Fruit fly (Drosophila melanogaster) whole organism, adult: ENCODE data around the gene beat-IIb.

Experiments used
- CG11617 ChIP-seq: fragments of 200-800 bp; sonication (Bioruptor generic); optimal IDR thresholded peaks from 2 replicates; lab custom pipeline; 2017; ENCODE audit warnings: mild to moderate bottlenecking, missing biosample characterization, missing genetic modification reagents, missing genetic modification characterization
- CG12768 ChIP-seq: fragments of 200-800 bp; sonication (Bioruptor generic); optimal IDR thresholded peaks from 2 replicates; lab custom pipeline; 2017; ENCODE audit warnings: missing biosample characterization, missing genetic modification characterization, mild to moderate bottlenecking, moderate library complexity, missing genetic modification reagents
- CG14711 ChIP-seq: fragments of 200-800 bp; sonication (Bioruptor generic); optimal IDR thresholded peaks from 2 replicates; lab custom pipeline; 2018; ENCODE audit warnings: missing biosample characterization, mild to moderate bottlenecking, missing genetic modification characterization, moderate library complexity
- CG1620 ChIP-seq: fragments of 200-800 bp; sonication (Bioruptor generic); optimal IDR thresholded peaks from 2 replicates; lab custom pipeline; 2016; ENCODE audit warnings: missing biosample characterization, missing genetic modification characterization
- CG33017 ChIP-seq: fragments of 200-800 bp; sonication (Bioruptor generic); optimal IDR thresholded peaks from 2 replicates; lab custom pipeline; 2018; ENCODE audit warnings: missing biosample characterization, mild to moderate bottlenecking, missing genetic modification characterization, moderate library complexity
- CG5204 ChIP-seq: fragments of 200-800 bp; sonication (Bioruptor generic); optimal IDR thresholded peaks from 2 replicates; lab custom pipeline; 2016; ENCODE audit warnings: missing biosample characterization, missing genetic modification characterization
- CG7045 ChIP-seq: fragments of 200-800 bp; sonication (Bioruptor generic); optimal IDR thresholded peaks from 2 replicates; lab custom pipeline; 2017; ENCODE audit warnings: missing biosample characterization, mild to moderate bottlenecking, missing genetic modification characterization
- CG7101 ChIP-seq: fragments of 200-800 bp; sonication (Bioruptor generic); optimal IDR thresholded peaks from 2 replicates; lab custom pipeline; 2018; ENCODE audit warnings: missing biosample characterization, mild to moderate bottlenecking, missing genetic modification characterization, moderate library complexity
- Clk ChIP-seq: fragments of 200-800 bp; sonication (Bioruptor generic); optimal IDR thresholded peaks from 2 replicates; lab custom pipeline; 2017; ENCODE audit warnings: missing biosample characterization, missing genetic modification characterization
- Crg-1 ChIP-seq: fragments of 200-800 bp; sonication (Bioruptor generic); optimal IDR thresholded peaks from 2 replicates; lab custom pipeline; 2016; ENCODE audit warnings: missing biosample characterization, missing genetic modification characterization
- Hr96 ChIP-seq: fragments of 200-800 bp; sonication (Bioruptor generic); optimal IDR thresholded peaks from 2 replicates; lab custom pipeline; 2016; ENCODE audit warnings: missing biosample characterization, missing genetic modification characterization
- Mnt ChIP-seq: fragments of 200-800 bp; sonication (Bioruptor generic); optimal IDR thresholded peaks from 2 replicates; lab custom pipeline; 2016; ENCODE audit warnings: missing biosample characterization, mild to moderate bottlenecking, missing genetic modification characterization
- bab1 ChIP-seq: fragments of 200-800 bp; sonication (Bioruptor generic); optimal IDR thresholded peaks from 3 replicates; lab custom pipeline; 2019; ENCODE audit warnings: missing biosample characterization, mild to moderate bottlenecking, missing genetic modification characterization, moderate library complexity
- cic ChIP-seq: fragments of 200-800 bp; sonication (Bioruptor generic); optimal IDR thresholded peaks from 2 replicates; lab custom pipeline; 2017; ENCODE audit warnings: missing biosample characterization, mild to moderate bottlenecking, missing genetic modification characterization, moderate library complexity
- cnc ChIP-seq, 2 experiments: fragments of >200 bp; optimal IDR thresholded peaks; 2 replicates each; lab custom pipeline; 2017
- kay ChIP-seq: fragments of 200-800 bp; sonication (Bioruptor generic); peaks from one replicate; lab custom pipeline; 2016; ENCODE audit warnings: missing biosample characterization, missing genetic modification characterization, borderline replicate concordance
- ovo ChIP-seq: fragments of 200-800 bp; sonication (Bioruptor generic); optimal IDR thresholded peaks from 2 replicates; lab custom pipeline; 2016; ENCODE audit warnings: missing biosample characterization, missing genetic modification characterization
- pad ChIP-seq: fragments of 200-800 bp; sonication (Bioruptor generic); optimal IDR thresholded peaks from 3 replicates; lab custom pipeline; 2017; ENCODE audit warnings: missing biosample characterization, missing genetic modification characterization, mild to moderate bottlenecking, moderate library complexity, missing genetic modification reagents
- tj ChIP-seq: fragments of 200-800 bp; sonication (Bioruptor generic); optimal IDR thresholded peaks from 3 replicates; lab custom pipeline; 2017; ENCODE audit warnings: missing biosample characterization, mild to moderate bottlenecking, missing genetic modification characterization, moderate library complexity
- toe ChIP-seq: fragments of 200-800 bp; sonication (Bioruptor generic); optimal IDR thresholded peaks from 2 replicates; lab custom pipeline; 2016; ENCODE audit warnings: missing biosample characterization, missing genetic modification characterization

beat-IIb gene

dm6 chr3R:17264949-17265348 is at the start of gene beat-IIb, which contains the start of gene CG44257:
TSS of gene beat-IIb (minus strand) at chr3R:17265049.
TSS of gene CG44257 (plus strand) at chr3R:17265278.
- no peak for TF ChIP-seq cnc (optimal IDR thresholded peaks at IDR 0.05; lab: Kevin White, UChicago)
- no peak for TF ChIP-seq Hr96
- no peak for TF ChIP-seq CG11617 (GFP tag; lab: Kevin White, UChicago)
- TF ChIP-seq CG7101 (tag; lab: Kevin White, UChicago), result no peak
- TF ChIP-seq bab1 (GFP tag; lab: Kevin White, UChicago), result no peak
- TF ChIP-seq CG5204 (GFP tag; lab: Kevin White, UChicago), result no peak
- TF ChIP-seq Mnt (GFP tag; lab: Kevin White, UChicago), result no peak
- no peak for TF ChIP-seq CG7045 (GFP tag; lab: Kevin White, UChicago)
- TF ChIP-seq CG12768 (GFP tag; lab: Kevin White, UChicago), result no peak
- no peak for TF ChIP-seq kay (GFP tag; lab: Kevin White, UChicago)
- no peak for TF ChIP-seq pad
- no peak for TF ChIP-seq Crg-1 (GFP tag; lab: Kevin White, UChicago)

- no peak for TF ChIP-seq Crg-1 (GFP tag; lab: Kevin White, UChicago)
- TF ChIP-seq tj, result no peak
- no peak for TF ChIP-seq CG5204 (GFP tag; lab: Kevin White, UChicago)
- no peak for TF ChIP-seq kay (GFP tag; lab: Kevin White, UChicago)
- no peak for TF ChIP-seq Hr96
- no peak for TF ChIP-seq Mnt (GFP tag; lab: Kevin White, UChicago)
- no peak for TF ChIP-seq bab1 (GFP tag; lab: Kevin White, UChicago)
- no peak for TF ChIP-seq CG14711 (tag; lab: Kevin White, UChicago)
- no peak for TF ChIP-seq pad
- no peak for TF ChIP-seq CG33017 (tag; lab: Kevin White, UChicago)
- no peak for TF ChIP-seq CG12768 (GFP tag; lab: Kevin White, UChicago)
Observed at dm6 chr3R:17289059-17289458, 24.2 kb upstream of the beat-IIb start.

- TF ChIP-seq pad (no peak), Hr96 (no peak), Mnt (GFP tag; lab: Kevin White, UChicago) (no peak), cnc (optimal IDR thresholded peaks at IDR 0.05; lab: Kevin White, UChicago) (no peak), kay (GFP tag; lab: Kevin White, UChicago) (no peak), CG7101 (tag; lab: Kevin White, UChicago) (no peak), CG11617 (GFP tag; lab: Kevin White, UChicago) (no peak), CG1620 (GFP tag; lab: Kevin White, UChicago) (no peak), tj (no peak), CG7045 (GFP tag; lab: Kevin White, UChicago) (no peak), bab1 (GFP tag; lab: Kevin White, UChicago) (no peak), Crg-1 (GFP tag; lab: Kevin White, UChicago) (no peak), toe (no peak), ovo (no peak), CG33017 (tag; lab: Kevin White, UChicago) (no peak), Clk (GFP tag; lab: Kevin White, UChicago) (no peak)
Observed at dm6 chr3R:17284348-17284747, 19.5 kb upstream of the beat-IIb start, which contains the start of gene CG31419. TSS of gene CG31419 (plus strand) at chr3R:17284648.

dm6 chr3R:17283495-17283894 is 18.6 kb upstream of the beat-IIb start, which contains the start of gene CG31418:
TSS of gene CG31418 (plus strand) at chr3R:17283795.
- no peak for TF ChIP-seq CG33017 (tag; lab: Kevin White, UChicago)

dm6 chr3R:17254029-17254428 is 10.8 kb downstream of the beat-IIb start, which contains the start of gene CG44259:
TSS of gene CG44259 (minus strand) at chr3R:17254129.
- no peak for TF ChIP-seq bab1 (GFP tag; lab: Kevin White, UChicago)
- no peak for TF ChIP-seq kay (GFP tag; lab: Kevin White, UChicago)
- TF ChIP-seq CG12768 (GFP tag; lab: Kevin White, UChicago), result no peak
- TF ChIP-seq CG1620 (GFP tag; lab: Kevin White, UChicago), result no peak
- TF ChIP-seq cnc (optimal IDR thresholded peaks at IDR 0.05; lab: Kevin White, UChicago), result no peak
- no peak for TF ChIP-seq CG14711 (tag; lab: Kevin White, UChicago)
- no peak for TF ChIP-seq cic (GFP tag; lab: Kevin White, UChicago)
- no peak for TF ChIP-seq pad
- TF ChIP-seq toe, result no peak
- TF ChIP-seq Mnt (GFP tag; lab: Kevin White, UChicago), result no peak
- TF ChIP-seq CG33017 (tag; lab: Kevin White, UChicago), result no peak
- no peak for TF ChIP-seq tj
- TF ChIP-seq ovo, result no peak
- no peak for TF ChIP-seq CG5204 (GFP tag; lab: Kevin White, UChicago)
- TF ChIP-seq CG7045 (GFP tag; lab: Kevin White, UChicago), result no peak

- no peak for TF ChIP-seq toe
- no peak for TF ChIP-seq CG11617 (GFP tag; lab: Kevin White, UChicago)
- TF ChIP-seq Hr96, result no peak
- no peak for TF ChIP-seq tj
- no peak for TF ChIP-seq Crg-1 (GFP tag; lab: Kevin White, UChicago)
- TF ChIP-seq Mnt (GFP tag; lab: Kevin White, UChicago), result no peak
- TF ChIP-seq bab1 (GFP tag; lab: Kevin White, UChicago), result no peak
Observed at dm6 chr3R:17251271-17251670, 13.6 kb downstream of the beat-IIb start.

dm6 chr3R:17249233-17249632 is 15.6 kb downstream of the beat-IIb start:
- TF ChIP-seq CG5204 (GFP tag; lab: Kevin White, UChicago) (no peak), ovo (no peak), toe (no peak), Mnt (GFP tag; lab: Kevin White, UChicago) (no peak), kay (GFP tag; lab: Kevin White, UChicago) (no peak), CG11617 (GFP tag; lab: Kevin White, UChicago) (no peak), CG7101 (tag; lab: Kevin White, UChicago) (no peak), Crg-1 (GFP tag; lab: Kevin White, UChicago) (no peak), CG7045 (GFP tag; lab: Kevin White, UChicago) (no peak), cnc (optimal IDR thresholded peaks at IDR 0.05; lab: Kevin White, UChicago) (no peak), tj (no peak), pad (no peak), cic (GFP tag; lab: Kevin White, UChicago) (no peak), CG12768 (GFP tag; lab: Kevin White, UChicago) (no peak), CG33017 (tag; lab: Kevin White, UChicago) (no peak), Hr96 (no peak), CG14711 (tag; lab: Kevin White, UChicago) (no peak), bab1 (GFP tag; lab: Kevin White, UChicago) (no peak), CG1620 (GFP tag; lab: Kevin White, UChicago) (no peak), Clk (GFP tag; lab: Kevin White, UChicago) (no peak)
